Worm (Caenorhabditis elegans) whole organism, L1 larva: ENCODE measurements around the gene lin-66.

Experiments
- C16A3.4 ChIP-seq: fragments of 150-350 bp; optimal IDR thresholded peaks from 2 replicates; lab custom pipeline; 2014; ENCODE audit warnings: missing biosample characterization, missing genetic modification characterization
- C34B4.2 ChIP-seq: sonication (generic microtip); optimal IDR thresholded peaks from 2 replicates; lab custom pipeline; 2017; ENCODE audit warnings: mild to moderate bottlenecking, missing genetic modification characterization, missing compliant biosample characterization
- aha-1 ChIP-seq: fragments of 150-350 bp; optimal IDR thresholded peaks from 2 replicates; lab custom pipeline; 2014; ENCODE audit warnings: missing biosample characterization, missing genetic modification characterization
- alr-1 ChIP-seq: fragments of 200-800 bp; sonication (Bioruptor generic); optimal IDR thresholded peaks from 2 replicates; lab custom pipeline; 2018; ENCODE audit warnings: borderline replicate concordance, mild to moderate bottlenecking, missing genetic modification characterization, missing compliant biosample characterization
- ama-1 ChIP-seq: fragments of 150-350 bp; optimal IDR thresholded peaks from 2 replicates; lab custom pipeline; 2014
- ceh-82 ChIP-seq, 3 experiments: fragments of 150-350 bp in 1 of 3; sonication (generic microtip) in 2 of 3; optimal IDR thresholded peaks; 2 replicates each; lab custom pipeline; 2014 to 2017; ENCODE audit warnings: missing biosample characterization in 3 of 3, missing genetic modification characterization in 3 of 3
- ceh-90 ChIP-seq: sonication (generic microtip); optimal IDR thresholded peaks from 2 replicates; lab custom pipeline; 2016; ENCODE audit warnings: missing genetic modification characterization, missing compliant biosample characterization
- ces-1 ChIP-seq: fragments of 150-350 bp; optimal IDR thresholded peaks from 2 replicates; lab custom pipeline; 2014; ENCODE audit warnings: missing biosample characterization, missing genetic modification reagents, missing genetic modification characterization
- efl-1 ChIP-seq, 4 experiments: fragments of 150-350 bp; optimal IDR thresholded peaks in 3 of 4; peaks in 1 of 4; 1 replicate in 1 of 4; 2 replicates in 3 of 4; lab custom pipeline; 2014; ENCODE audit warnings: missing biosample characterization in 2 of 4, missing genetic modification characterization in 2 of 4, missing genetic modification reagents in 2 of 4
- egl-27 ChIP-seq, 2 experiments: fragments of 150-350 bp in 1 of 2; sonication (generic microtip); optimal IDR thresholded peaks; 3 replicates each; lab custom pipeline; 2017 to 2018; ENCODE audit warnings: missing biosample characterization in 2 of 2, missing genetic modification characterization in 2 of 2, missing genetic modification reagents in 2 of 2
- elt-3 ChIP-seq, 6 experiments: fragments of 150-350 bp in 1 of 6; sonication (generic microtip); optimal IDR thresholded peaks; 2 replicates each; lab custom pipeline; 2017 to 2018; ENCODE audit warnings: missing biosample characterization in 6 of 6, missing genetic modification characterization in 6 of 6, inconsistent platforms in 1 of 6
- ets-5 ChIP-seq: fragments of 200-800 bp; sonication (Bioruptor generic); IDR thresholded peaks from 2 replicates; pipeline ENCODE4 v1.3.6; 2022; ENCODE audit warnings: missing genetic modification characterization, missing compliant biosample characterization
- grh-1 ChIP-seq: fragments of 200-800 bp; sonication (Bioruptor generic); IDR thresholded peaks from 2 replicates; pipeline ENCODE4 v1.3.6; 2022; ENCODE audit warnings: missing genetic modification reagents, missing genetic modification characterization, missing compliant biosample characterization
- hlh-4 ChIP-seq: sonication (generic microtip); optimal IDR thresholded peaks from 2 replicates; lab custom pipeline; 2016; ENCODE audit warnings: mild to moderate bottlenecking, missing genetic modification characterization, missing compliant biosample characterization
- hpl-2 ChIP-seq: fragments of 150-350 bp; optimal IDR thresholded peaks from 2 replicates; lab custom pipeline; 2014; ENCODE audit warnings: missing biosample characterization, missing genetic modification reagents, missing genetic modification characterization
- irx-1 ChIP-seq: sonication (generic microtip); optimal IDR thresholded peaks from 2 replicates; lab custom pipeline; 2016; ENCODE audit warnings: missing genetic modification characterization, missing compliant biosample characterization
- isw-1 ChIP-seq: fragments of 200-800 bp; sonication (Bioruptor generic); IDR thresholded peaks from 2 replicates; pipeline ENCODE4 v1.3.6; 2022; ENCODE audit warnings: missing genetic modification characterization, missing compliant biosample characterization
- lin-13 ChIP-seq: fragments of 150-350 bp; optimal IDR thresholded peaks from 2 replicates; lab custom pipeline; 2014; ENCODE audit warnings: missing biosample characterization, missing genetic modification reagents, missing genetic modification characterization
- lin-14 ChIP-seq: fragments of 200-800 bp; sonication (Bioruptor generic); optimal IDR thresholded peaks from 2 replicates; lab custom pipeline; 2018; ENCODE audit warnings: mild to moderate bottlenecking, missing genetic modification characterization, moderate library complexity, missing compliant biosample characterization
- lin-15B ChIP-seq: fragments of 150-350 bp; sonication (generic microtip); optimal IDR thresholded peaks from 3 replicates; lab custom pipeline; 2014; ENCODE audit warnings: missing biosample characterization, missing genetic modification characterization
- lin-35 ChIP-seq, 2 experiments: fragments of 150-350 bp; optimal IDR thresholded peaks; 2 replicates each; lab custom pipeline; 2014; ENCODE audit warnings: missing biosample characterization in 2 of 2, missing genetic modification characterization in 2 of 2, missing genetic modification reagents in 2 of 2
- lin-39 ChIP-seq: fragments of 150-350 bp; optimal IDR thresholded peaks from 2 replicates; lab custom pipeline; 2014; ENCODE audit warnings: missing biosample characterization, missing genetic modification reagents, missing genetic modification characterization
- mab-9 ChIP-seq: fragments of 200-800 bp; sonication (Bioruptor generic); IDR thresholded peaks from 2 replicates; pipeline ENCODE4 v1.3.6; 2022; ENCODE audit warnings: missing genetic modification reagents, missing genetic modification characterization, missing compliant biosample characterization
- mep-1 ChIP-seq: fragments of 150-350 bp; optimal IDR thresholded peaks from 2 replicates; lab custom pipeline; 2014; ENCODE audit warnings: missing biosample characterization, missing genetic modification characterization
- nhr-11 ChIP-seq: fragments of 150-350 bp; optimal IDR thresholded peaks from 2 replicates; lab custom pipeline; 2014; ENCODE audit warnings: missing biosample characterization, missing genetic modification characterization
- nhr-12 ChIP-seq: sonication (generic microtip); optimal IDR thresholded peaks from 2 replicates; lab custom pipeline; 2017; ENCODE audit warnings: missing biosample characterization, missing genetic modification characterization
- pag-3 ChIP-seq: sonication (generic microtip); optimal IDR thresholded peaks from 2 replicates; lab custom pipeline; 2017; ENCODE audit warnings: missing genetic modification characterization, mild to moderate bottlenecking, missing compliant biosample characterization, antibody characterized with exemption, borderline replicate concordance; ENCODE audit not compliant: insufficient read depth
- rnt-1 ChIP-seq: sonication (generic microtip); optimal IDR thresholded peaks from 2 replicates; lab custom pipeline; 2016; ENCODE audit warnings: mild to moderate bottlenecking, missing genetic modification characterization, moderate library complexity, missing compliant biosample characterization
- snpc-4 ChIP-seq: fragments of 150-350 bp; optimal IDR thresholded peaks from 2 replicates; lab custom pipeline; 2014; ENCODE audit warnings: missing biosample characterization, missing genetic modification characterization
- sptf-1 ChIP-seq: fragments of 150-350 bp; optimal IDR thresholded peaks from 2 replicates; lab custom pipeline; 2014; ENCODE audit warnings: missing biosample characterization, missing genetic modification characterization
- sup-37 ChIP-seq: fragments of 200-800 bp; sonication (Bioruptor generic); optimal IDR thresholded peaks from 2 replicates; lab custom pipeline; 2018; ENCODE audit warnings: mild to moderate bottlenecking, missing genetic modification characterization, missing compliant biosample characterization
- swsn-7 ChIP-seq: sonication (generic microtip); optimal IDR thresholded peaks from 2 replicates; lab custom pipeline; 2016; ENCODE audit warnings: missing genetic modification characterization, missing compliant biosample characterization
- tlp-1 ChIP-seq: fragments of 150-350 bp; optimal IDR thresholded peaks from 2 replicates; lab custom pipeline; 2014; ENCODE audit warnings: missing biosample characterization, missing genetic modification characterization
- unc-62 ChIP-seq: fragments of 150-350 bp; optimal IDR thresholded peaks from 2 replicates; lab custom pipeline; 2014; ENCODE audit warnings: missing biosample characterization, missing genetic modification reagents, missing genetic modification characterization
- unc-86 ChIP-seq: sonication (generic microtip); optimal IDR thresholded peaks from 2 replicates; lab custom pipeline; 2016; ENCODE audit warnings: missing genetic modification characterization, missing compliant biosample characterization
- unc-98 ChIP-seq: fragments of 200-800 bp; sonication (Bioruptor generic); IDR thresholded peaks from 2 replicates; pipeline ENCODE4 v1.3.6; 2022; ENCODE audit warnings: missing genetic modification characterization, missing compliant biosample characterization
- xbp-1 ChIP-seq: sonication (generic microtip); optimal IDR thresholded peaks from 2 replicates; lab custom pipeline; 2016; ENCODE audit warnings: missing genetic modification characterization, missing compliant biosample characterization

Gene lin-66

DNA sequence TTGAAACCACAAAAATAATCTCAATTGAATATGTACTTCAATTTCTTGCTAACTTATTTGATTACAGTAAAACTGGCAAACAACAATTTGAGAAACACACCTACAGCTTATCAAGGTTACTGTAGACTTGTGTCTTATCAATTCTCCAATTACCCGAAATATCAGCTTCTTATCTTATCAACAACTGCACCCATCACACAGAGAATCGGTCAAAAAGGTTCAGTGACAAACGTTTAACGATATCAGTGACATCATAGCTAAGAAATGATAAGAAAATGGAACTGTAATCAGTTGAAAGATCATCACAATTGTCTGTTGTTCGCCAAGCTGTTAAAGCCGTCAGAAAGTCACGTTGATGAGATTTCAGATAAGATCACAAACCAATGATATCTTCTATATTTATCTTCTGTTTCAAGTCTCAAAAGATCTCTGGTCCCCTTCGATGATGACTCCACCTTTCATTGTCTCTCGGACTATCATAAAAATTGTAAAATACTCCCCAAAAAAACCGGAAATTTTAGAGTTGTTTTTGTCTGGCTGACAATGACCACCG lies 31.4 kb downstream of the lin-66 start (continued):
- TF ChIP-seq hpl-2 (GFP tag; lab: Kevin White, UChicago): no peak
- no peak for TF ChIP-seq nhr-11 (tag; lab: Kevin White, UChicago)
- TF ChIP-seq ama-1 (lab: Kevin White, UChicago): no peak
- TF ChIP-seq unc-86 (tag; lab: Kevin White, UChicago): no peak
- TF ChIP-seq lin-13: no peak
- TF ChIP-seq unc-62 (GFP tag; lab: Kevin White, UChicago): no peak
- no peak for TF ChIP-seq mep-1 (tag; lab: Kevin White, UChicago)
- peak; percentile 97 to 100 (median 99) for TF ChIP-seq elt-3 (tag; optimal IDR thresholded peaks at IDR 0.05; lab: Kevin White, UChicago)
- no peak for TF ChIP-seq sptf-1 (tag; lab: Kevin White, UChicago)

ce11 chrIV:13922289-13922688 lies 34.4 kb downstream of the lin-66 start:
- 0 out of 2 replicates have a peak, but pooled peaks have one; percentile 25 for TF ChIP-seq grh-1

ce11 chrIV:13927641-13928040 lies 39.8 kb downstream of the lin-66 start:
- TF ChIP-seq lin-35 (GFP tag; optimal IDR thresholded peaks at IDR 0.05; lab: Kevin White, UChicago) (no peak), nhr-12 (tag; lab: Kevin White, UChicago) (no peak), irx-1 (tag; lab: Kevin White, UChicago) (no peak), lin-14 (GFP tag; lab: Kevin White, UChicago) (no peak), lin-15B (no peak), snpc-4 (no peak), C16A3.4 (no peak), ces-1 (GFP tag; lab: Kevin White, UChicago) (no peak), xbp-1 (tag; lab: Kevin White, UChicago) (no peak), aha-1 (no peak), hpl-2 (GFP tag; lab: Kevin White, UChicago) (no peak), hlh-4 (no peak), egl-27 (tag; optimal IDR thresholded peaks at IDR 0.05; lab: Kevin White, UChicago) (no peak), pag-3 (tag; lab: Kevin White, UChicago) (no peak), mab-9 (GFP tag; lab: Robert Waterston, UW) (no peak), ets-5 (no peak), ceh-82 (tag; optimal IDR thresholded peaks at IDR 0.05; lab: Kevin White, UChicago) (no peak), alr-1 (tag; lab: Kevin White, UChicago) (no peak), sup-37 (GFP tag; lab: Kevin White, UChicago) (no peak), swsn-7 (tag; lab: Kevin White, UChicago) (no peak)

DNA sequence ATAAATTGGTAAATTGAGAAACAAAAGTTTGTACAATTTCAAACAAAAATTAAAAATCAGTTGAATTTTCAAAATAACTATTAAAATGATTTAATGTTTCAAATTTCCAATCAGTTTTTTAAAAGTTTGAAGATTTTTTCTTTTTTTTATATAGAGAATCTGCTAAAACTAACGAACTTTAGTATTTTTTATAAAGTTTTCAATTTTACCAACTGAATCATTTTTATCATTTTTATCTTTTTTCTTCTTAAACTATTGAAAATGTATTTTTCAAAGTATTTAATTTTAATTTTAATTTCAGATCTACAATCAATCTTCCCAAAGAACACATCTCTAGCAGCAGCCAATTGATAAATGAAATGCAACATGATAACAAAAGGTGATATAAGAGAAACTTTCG lies 46.2 kb downstream of the lin-66 start, which contains the start of gene Y37A1A.4:
Gene Y37A1A.4 (plus strand): TSS at position 301 of the 400 bp plus-strand sequence.
- TF ChIP-seq aha-1: no peak
- TF ChIP-seq grh-1: no peak
- no peak for TF ChIP-seq hpl-2 (GFP tag; lab: Kevin White, UChicago)
- no peak for TF ChIP-seq isw-1 (GFP tag; lab: Robert Waterston, UW)
- TF ChIP-seq efl-1 (optimal IDR thresholded peaks at IDR 0.05; lab: Kevin White, UChicago): no peak
- no peak for TF ChIP-seq efl-1 (GFP tag; optimal IDR thresholded peaks at IDR 0.05 in 1 of 2; lab: Kevin White, UChicago)
- no peak for TF ChIP-seq C16A3.4
- no peak for TF ChIP-seq ceh-90
- TF ChIP-seq C34B4.2 (tag; lab: Kevin White, UChicago): no peak
- TF ChIP-seq lin-13: no peak
- TF ChIP-seq ama-1 (lab: Kevin White, UChicago): no peak
- TF ChIP-seq rnt-1 (tag; lab: Kevin White, UChicago): no peak
- TF ChIP-seq tlp-1 (tag; lab: Kevin White, UChicago): no peak
- no peak for TF ChIP-seq alr-1 (tag; lab: Kevin White, UChicago)
- TF ChIP-seq lin-39 (tag; lab: Kevin White, UChicago): no peak
- no peak for TF ChIP-seq unc-98
